Worm (Caenorhabditis elegans): ENCODE results near the gene K09E9.1.
A peak's percentile ranks its signal among the peaks of the same experiment; 100 is the strongest.

K09E9.1 gene

ce11 chrX:15629615-15630014 lies 9.3 kb downstream of the K09E9.1 start:
- TF ChIP-seq unc-62 (GFP tag; optimal IDR thresholded peaks at IDR 0.05) = no peak

ce11 chrX:15630340-15630739 lies 10.0 kb downstream of the K09E9.1 start, which contains the start of gene K09E9.4:
Gene K09E9.4 (minus strand): TSS chrX:15630440.
- TF ChIP-seq zip-8 (tag; optimal IDR thresholded peaks at IDR 0.05) (no peak), sptf-1 (tag; optimal IDR thresholded peaks at IDR 0.05) (no peak), mab-5 (tag; optimal IDR thresholded peaks at IDR 0.05) (no peak), mls-2 (tag; optimal IDR thresholded peaks at IDR 0.05) (no peak), drap-1 (GFP tag; optimal IDR thresholded peaks at IDR 0.05) (no peak), M03D4.4 (tag; optimal IDR thresholded peaks at IDR 0.05) (no peak), hlh-1 (tag; optimal IDR thresholded peaks at IDR 0.05) (no peak), unc-62 (GFP tag; optimal IDR thresholded peaks at IDR 0.05) (no peak), lin-13 (tag; optimal IDR thresholded peaks at IDR 0.05) (no peak), unc-120 (tag; optimal IDR thresholded peaks at IDR 0.05; ENCODE audit: poor library complexity, severe bottlenecking) (no peak), flh-1 (GFP tag; optimal IDR thresholded peaks at IDR 0.05) (no peak), mep-1 (tag; optimal IDR thresholded peaks at IDR 0.05) (no peak), unc-39 (tag; optimal IDR thresholded peaks at IDR 0.05) (no peak), ztf-11 (tag; optimal IDR thresholded peaks at IDR 0.05) (no peak), nhr-237 (tag; optimal IDR thresholded peaks at IDR 0.05) (no peak), elt-3 (tag; optimal IDR thresholded peaks at IDR 0.05) (no peak), nhr-2 (tag; optimal IDR thresholded peaks at IDR 0.05) (no peak), ceh-43 (GFP tag; optimal IDR thresholded peaks at IDR 0.05) (no peak), bed-3 (GFP tag; optimal IDR thresholded peaks at IDR 0.05) (no peak), ceh-39 (tag; optimal IDR thresholded peaks at IDR 0.05) (no peak)

- TF ChIP-seq mls-2 (tag; optimal IDR thresholded peaks at IDR 0.05) (peak; percentile 34), ceh-83 (GFP tag; optimal IDR thresholded peaks at IDR 0.05) (peak; percentile 6), ces-1 (GFP tag; optimal IDR thresholded peaks at IDR 0.05) (peak; percentile 38), sem-2 (GFP tag; optimal IDR thresholded peaks at IDR 0.05) (no peak), hlh-1 (tag; optimal IDR thresholded peaks at IDR 0.05) (no peak), M03D4.4 (tag; optimal IDR thresholded peaks at IDR 0.05) (peak; percentile 23), sptf-1 (tag; optimal IDR thresholded peaks at IDR 0.05) (peak; percentile 51), ham-2 (GFP tag; optimal IDR thresholded peaks at IDR 0.05) (no peak)
Observed at ce11 chrX:15630790-15631204, 10.5 kb downstream of the K09E9.1 start.

ce11 chrX:15633964-15634363 lies 13.7 kb downstream of the K09E9.1 start:
- TF ChIP-seq ham-2 (GFP tag; optimal IDR thresholded peaks at IDR 0.05) = no peak
- TF ChIP-seq ces-1 (GFP tag; optimal IDR thresholded peaks at IDR 0.05) = peak; percentile 76

- TF ChIP-seq mep-1 (tag; optimal IDR thresholded peaks at IDR 0.05) = no peak
- no peak for TF ChIP-seq snpc-4 (tag; optimal IDR thresholded peaks at IDR 0.05)
- TF ChIP-seq mls-2 (tag; optimal IDR thresholded peaks at IDR 0.05) = no peak
- no peak for TF ChIP-seq nhr-76 (tag; optimal IDR thresholded peaks at IDR 0.05)
- TF ChIP-seq lsy-2 (tag; optimal IDR thresholded peaks at IDR 0.05) = no peak
- TF ChIP-seq ceh-43 (GFP tag; optimal IDR thresholded peaks at IDR 0.05) = no peak
- no peak for TF ChIP-seq sptf-1 (tag; optimal IDR thresholded peaks at IDR 0.05)
- TF ChIP-seq nhr-237 (tag; optimal IDR thresholded peaks at IDR 0.05) = no peak
- no peak for TF ChIP-seq flh-1 (GFP tag; optimal IDR thresholded peaks at IDR 0.05)
- no peak for TF ChIP-seq M03D4.4 (tag; optimal IDR thresholded peaks at IDR 0.05)
- no peak for TF ChIP-seq lin-13 (tag; optimal IDR thresholded peaks at IDR 0.05)
Observed at ce11 chrX:15640603-15641002, 20.3 kb downstream of the K09E9.1 start, which contains the start of gene K09E9.7. Gene K09E9.7 (plus strand): TSS chrX:15640903.

- TF ChIP-seq unc-120 (tag; optimal IDR thresholded peaks at IDR 0.05; ENCODE audit: poor library complexity, severe bottlenecking) (no peak), ceh-39 (tag; optimal IDR thresholded peaks at IDR 0.05) (no peak), unc-39 (tag; optimal IDR thresholded peaks at IDR 0.05) (no peak), elt-1 (tag; optimal IDR thresholded peaks at IDR 0.05; ENCODE audit: borderline replicate concordance, insufficient read depth) (no peak), bed-3 (GFP tag; optimal IDR thresholded peaks at IDR 0.05) (no peak), ceh-43 (GFP tag; optimal IDR thresholded peaks at IDR 0.05) (no peak), tbx-8 (GFP tag; optimal IDR thresholded peaks at IDR 0.05) (no peak), nhr-12 (tag; optimal IDR thresholded peaks at IDR 0.05) (no peak), elt-3 (tag; optimal IDR thresholded peaks at IDR 0.05) (no peak), mls-2 (tag; optimal IDR thresholded peaks at IDR 0.05) (no peak), M03D4.4 (tag; optimal IDR thresholded peaks at IDR 0.05) (no peak), cnd-1 (tag; optimal IDR thresholded peaks at IDR 0.05) (no peak), blmp-1 (tag; optimal IDR thresholded peaks at IDR 0.05) (no peak), nhr-237 (tag; optimal IDR thresholded peaks at IDR 0.05) (no peak), mep-1 (tag; optimal IDR thresholded peaks at IDR 0.05) (no peak), ces-1 (GFP tag; optimal IDR thresholded peaks at IDR 0.05) (no peak), drap-1 (GFP tag; optimal IDR thresholded peaks at IDR 0.05) (no peak)
Observed at ce11 chrX:15641380-15641779, 21.1 kb downstream of the K09E9.1 start.

All from whole organism, mixed stage, embryonic.